Worm (Caenorhabditis elegans) whole organism, late embryonic: ENCODE results near the gene F20H11.1.
A peak's percentile ranks its signal among the peaks of the same experiment; 100 is the strongest.

ENCODE experiments used
- ceh-18 ChIP-seq: sonication (generic microtip); optimal IDR thresholded peaks from 2 replicates; lab custom pipeline; 2016; ENCODE audit warnings: missing genetic modification characterization, missing compliant biosample characterization
- ceh-2 ChIP-seq: sonication (generic microtip); optimal IDR thresholded peaks from 2 replicates; lab custom pipeline; 2016; ENCODE audit warnings: missing genotype, missing genetic modification characterization, missing compliant biosample characterization
- ceh-24 ChIP-seq: sonication (generic microtip); optimal IDR thresholded peaks from 2 replicates; lab custom pipeline; 2016; ENCODE audit warnings: mild to moderate bottlenecking, missing genetic modification characterization, missing compliant biosample characterization
- ceh-9 ChIP-seq: sonication (generic microtip); optimal IDR thresholded peaks from 2 replicates; lab custom pipeline; 2016; ENCODE audit warnings: mild to moderate bottlenecking, missing genetic modification characterization, inconsistent platforms, missing compliant biosample characterization
- eyg-1 ChIP-seq: sonication (generic microtip); optimal IDR thresholded peaks from 2 replicates; lab custom pipeline; 2016; ENCODE audit warnings: missing genotype, missing genetic modification characterization, missing compliant biosample characterization
- hlh-30 ChIP-seq: sonication (generic microtip); optimal IDR thresholded peaks from 2 replicates; lab custom pipeline; 2017; ENCODE audit warnings: antibody characterized with exemption, missing genetic modification characterization, missing compliant biosample characterization; ENCODE audit not compliant: insufficient read depth
- nhr-11 ChIP-seq: fragments of 150-350 bp; optimal IDR thresholded peaks from 2 replicates; lab custom pipeline; 2014; ENCODE audit warnings: missing biosample characterization, missing genetic modification characterization
- pha-4 ChIP-seq: fragments of 150-350 bp; optimal IDR thresholded peaks from 2 replicates; lab custom pipeline; 2018; ENCODE audit warnings: missing biosample characterization, missing genetic modification reagents, missing genetic modification characterization
- ref-2 ChIP-seq: sonication (generic microtip); optimal IDR thresholded peaks from 2 replicates; lab custom pipeline; 2016; ENCODE audit warnings: missing genetic modification characterization, missing compliant biosample characterization
- unc-55 ChIP-seq: sonication (generic microtip); optimal IDR thresholded peaks from 2 replicates; lab custom pipeline; 2017; ENCODE audit warnings: missing biosample characterization, missing genetic modification reagents, missing genetic modification characterization

DNA sequence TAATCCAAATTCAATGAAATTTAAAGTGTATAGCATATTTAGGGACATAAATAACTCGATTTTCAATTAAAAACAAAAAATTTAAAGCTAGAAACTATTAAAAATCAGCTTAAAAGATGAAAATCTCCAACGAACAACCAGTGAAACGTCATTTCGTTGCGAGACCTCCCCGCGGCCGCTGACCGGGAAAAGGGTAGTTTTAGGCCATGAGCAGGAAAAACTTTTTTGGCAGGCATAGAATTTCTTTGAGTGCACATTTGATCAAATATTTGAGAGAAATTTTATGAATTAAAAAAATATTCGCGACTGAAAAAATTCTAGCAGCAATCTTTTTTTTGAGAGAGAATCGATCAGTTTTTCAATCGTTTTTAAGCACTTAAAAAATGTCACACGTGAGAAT is 33.3 kb upstream of the F20H11.1 start:
- TF ChIP-seq eyg-1 (tag; lab: Kevin White, UChicago) (no peak), pha-4 (tag; lab: Kevin White, UChicago) (no peak), nhr-11 (tag; lab: Kevin White, UChicago) (no peak), hlh-30 (tag; lab: Kevin White, UChicago) (no peak), ceh-9 (tag; lab: Kevin White, UChicago) (no peak), ceh-2 (tag; lab: Kevin White, UChicago) (peak; percentile 50), ceh-18 (tag; lab: Kevin White, UChicago) (no peak), ceh-24 (tag; lab: Kevin White, UChicago) (no peak), ref-2 (no peak), unc-55 (no peak)
